Worm (Caenorhabditis elegans): ENCODE data around the gene rrp-1.

ce11 chrIV:9982226-9982794, at the start of gene rrp-1:
- TF ChIP-seq klf-2 (GFP tag; conservative IDR thresholded peaks at IDR 0.05), result no peak
- no peak for TF ChIP-seq T22C8.4 (GFP tag; IDR thresholded peaks at IDR 0.05)
- TF ChIP-seq flt-1 (GFP tag; IDR thresholded peaks at IDR 0.05), result no peak
